Worm (Caenorhabditis elegans) whole organism, L4 larva: ENCODE measurements around the gene Y79H2A.2.

Experiments used
- F10B5.3 ChIP-seq: sonication (generic microtip); optimal IDR thresholded peaks from 2 replicates; lab custom pipeline; 2016; ENCODE audit warnings: mild to moderate bottlenecking, missing genetic modification characterization, missing compliant biosample characterization
- Y105C5A.15 ChIP-seq: fragments of 200-800 bp; sonication (Bioruptor generic); IDR thresholded peaks from 2 replicates; pipeline ENCODE4 v1.3.6; 2022; ENCODE audit warnings: missing genetic modification characterization, missing compliant biosample characterization
- Y75B8A.6 ChIP-seq: fragments of 200-800 bp; sonication (Bioruptor generic); IDR thresholded peaks from 2 replicates; pipeline ENCODE4 v1.3.6; 2022; ENCODE audit warnings: missing genetic modification reagents, missing genetic modification characterization, missing compliant biosample characterization
- aha-1 ChIP-seq: fragments of 150-350 bp; peaks from one replicate; lab custom pipeline; 2014; ENCODE audit warnings: missing biosample characterization, missing genetic modification characterization
- ceh-28 ChIP-seq: fragments of 150-350 bp; optimal IDR thresholded peaks from 2 replicates; lab custom pipeline; 2014; ENCODE audit warnings: missing biosample characterization, missing genetic modification reagents, missing genetic modification characterization
- ceh-62 ChIP-seq: sonication (generic microtip); optimal IDR thresholded peaks from 2 replicates; lab custom pipeline; 2017; ENCODE audit warnings: missing biosample characterization, missing genetic modification characterization
- ceh-82 ChIP-seq: sonication (generic microtip); optimal IDR thresholded peaks from 2 replicates; lab custom pipeline; 2017; ENCODE audit warnings: missing biosample characterization, missing genetic modification characterization
- daf-16 ChIP-seq, 3 experiments: sonication (generic microtip); optimal IDR thresholded peaks; 2 replicates each; lab custom pipeline; 2016 to 2017; ENCODE audit warnings: missing genetic modification characterization in 3 of 3, missing genetic modification reagents in 3 of 3, mild to moderate bottlenecking in 2 of 3, missing compliant biosample characterization in 2 of 3, missing biosample characterization in 1 of 3, moderate library complexity in 1 of 3
- egl-43 ChIP-seq: fragments of 200-800 bp; sonication (Bioruptor generic); IDR thresholded peaks from 2 replicates; pipeline ENCODE4 v1.3.6; 2022; ENCODE audit warnings: missing genetic modification reagents, missing genetic modification characterization, missing compliant biosample characterization
- fkh-10 ChIP-seq: fragments of 150-350 bp; optimal IDR thresholded peaks from 2 replicates; lab custom pipeline; 2014; ENCODE audit warnings: missing biosample characterization, missing genetic modification reagents, missing genetic modification characterization
- hlh-11 ChIP-seq: fragments of 200-800 bp; sonication (Bioruptor generic); optimal IDR thresholded peaks from 2 replicates; lab custom pipeline; 2018; ENCODE audit warnings: mild to moderate bottlenecking, missing genetic modification characterization, missing compliant biosample characterization
- lin-1 ChIP-seq: fragments of 200-800 bp; sonication (Bioruptor generic); IDR thresholded peaks from 2 replicates; pipeline ENCODE4 v1.3.6; 2022; ENCODE audit warnings: missing genetic modification reagents, missing genetic modification characterization, missing compliant biosample characterization
- mxl-3 ChIP-seq: fragments of 200-800 bp; sonication (Bioruptor generic); optimal IDR thresholded peaks from 2 replicates; lab custom pipeline; 2018; ENCODE audit warnings: mild to moderate bottlenecking, missing genetic modification characterization, missing compliant biosample characterization
- nhr-25 ChIP-seq: sonication (generic microtip); optimal IDR thresholded peaks from 2 replicates; lab custom pipeline; 2017; ENCODE audit warnings: missing genetic modification characterization, mild to moderate bottlenecking, missing compliant biosample characterization, antibody characterized with exemption, moderate library complexity, borderline replicate concordance; ENCODE audit not compliant: insufficient read depth
- nhr-42 ChIP-seq: fragments of 200-800 bp; sonication (Bioruptor generic); IDR thresholded peaks from 2 replicates; pipeline ENCODE4 v1.3.6; 2022; ENCODE audit warnings: missing genetic modification characterization, missing compliant biosample characterization
- skn-1 ChIP-seq: fragments of 150-350 bp; optimal IDR thresholded peaks from 2 replicates; lab custom pipeline; 2014; ENCODE audit warnings: missing biosample characterization, missing genetic modification characterization
- snpc-1.2 ChIP-seq: fragments of 200-800 bp; sonication (Bioruptor generic); IDR thresholded peaks from 2 replicates; pipeline ENCODE4 v1.3.6; 2022; ENCODE audit warnings: missing genetic modification reagents, missing genetic modification characterization, missing compliant biosample characterization
- zip-11 ChIP-seq: fragments of 200-800 bp; sonication (Bioruptor generic); IDR thresholded peaks from 2 replicates; pipeline ENCODE4 v1.3.6; 2022; ENCODE audit warnings: missing genetic modification characterization, missing compliant biosample characterization

Y79H2A.2 gene

DNA sequence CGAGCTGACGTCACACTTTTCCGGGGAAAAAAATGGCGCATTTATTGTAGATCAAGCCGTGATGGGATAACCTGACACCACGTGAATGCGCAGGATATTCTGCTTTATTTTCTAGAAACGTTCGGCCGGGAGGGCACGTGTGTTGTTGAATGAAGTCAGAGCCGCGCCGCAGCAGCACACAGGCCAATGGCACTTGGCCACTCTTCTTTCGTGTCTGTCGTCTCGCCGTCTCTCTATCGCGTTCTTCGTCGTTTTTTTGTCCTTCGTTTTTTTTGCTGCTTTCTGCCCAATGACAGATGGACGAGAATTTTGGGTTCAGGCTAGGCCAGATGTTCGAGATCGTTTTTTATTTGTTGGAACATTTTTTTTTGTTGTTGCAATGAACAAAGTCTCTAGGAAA, 49.0 kb downstream of the Y79H2A.2 start (continued):
- TF ChIP-seq snpc-1.2 (GFP tag; lab: Robert Waterston, UW) (no peak), lin-1 (GFP tag; lab: Robert Waterston, UW) (no peak), Y75B8A.6 (GFP tag; lab: Robert Waterston, UW) (no peak), fkh-10 (no peak), Y105C5A.15 (GFP tag; lab: Robert Waterston, UW) (no peak), aha-1 (tag; lab: Kevin White, UChicago) (no peak), ceh-62 (no peak), mxl-3 (GFP tag; lab: Kevin White, UChicago) (peak; percentile 89), ceh-82 (tag; lab: Kevin White, UChicago) (no peak), nhr-42 (GFP tag; lab: Robert Waterston, UW) (no peak), F10B5.3 (tag; lab: Kevin White, UChicago) (no peak), egl-43 (GFP tag; lab: Robert Waterston, UW) (no peak), hlh-11 (tag; lab: Kevin White, UChicago) (peak; percentile 64), zip-11 (GFP tag; lab: Robert Waterston, UW) (no peak), daf-16 (GFP tag; optimal IDR thresholded peaks at IDR 0.05; lab: Kevin White, UChicago) (no peak), daf-16 (tag; optimal IDR thresholded peaks at IDR 0.05; lab: Kevin White, UChicago) (no peak), skn-1 (tag; lab: Kevin White, UChicago) (no peak), nhr-25 (tag; lab: Kevin White, UChicago) (no peak)

DNA sequence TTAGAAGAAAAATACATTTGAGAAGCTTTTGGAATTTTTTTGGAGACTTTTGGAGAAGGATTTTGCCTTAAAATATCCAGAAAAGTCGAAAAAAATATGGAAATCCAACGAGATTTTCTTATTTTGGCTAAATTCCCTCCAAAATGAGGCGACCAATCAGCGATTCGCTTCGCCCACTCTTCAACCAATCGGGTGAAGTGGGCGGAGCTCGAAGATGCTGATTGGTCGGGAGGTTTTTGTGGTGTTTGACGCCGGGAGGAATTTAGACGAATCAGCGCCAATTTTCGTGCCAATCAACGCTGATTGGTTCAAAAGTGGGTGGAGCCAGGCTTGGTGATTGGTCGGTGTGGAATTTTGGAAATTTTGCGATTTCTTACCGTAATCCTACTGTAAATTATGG, 49.8 kb downstream of the Y79H2A.2 start:
- TF ChIP-seq ceh-28 (tag; lab: Kevin White, UChicago) = no peak
- TF ChIP-seq aha-1 (tag; lab: Kevin White, UChicago) = peak; percentile 94
- TF ChIP-seq, all 104 proteins: peak for 1
